Fruit fly (Drosophila melanogaster) whole organism, embryonic: ENCODE measurements around the gene Jarid2.
A peak's percentile ranks its signal among the peaks of the same experiment; 100 is the strongest.

Source experiments
- Aef1 ChIP-seq: fragments of 200-800 bp; sonication (Bioruptor generic); IDR thresholded peaks from 3 replicates; pipeline ENCODE4 v1.3.6; 2022; ENCODE audit warnings: missing biosample characterization, missing genetic modification characterization
- C15 ChIP-seq: fragments of 200-800 bp; sonication (Bioruptor generic); IDR thresholded peaks from 3 replicates; pipeline ENCODE4 v1.3.6; 2022; ENCODE audit warnings: missing biosample characterization, missing genetic modification characterization
- CG13296 ChIP-seq: fragments of 200-800 bp; sonication (Bioruptor generic); optimal IDR thresholded peaks from 3 replicates; lab custom pipeline; 2018; ENCODE audit warnings: missing biosample characterization, mild to moderate bottlenecking, missing genetic modification characterization
- CG14014 ChIP-seq: fragments of 200-800 bp; sonication (Bioruptor generic); IDR thresholded peaks from 2 replicates; pipeline ENCODE4 v1.3.6; 2022; ENCODE audit warnings: missing biosample characterization, missing genetic modification characterization
- CG14710 ChIP-seq: fragments of 200-800 bp; sonication (Bioruptor generic); optimal IDR thresholded peaks from 3 replicates; lab custom pipeline; 2019; ENCODE audit warnings: missing biosample characterization, mild to moderate bottlenecking, missing genetic modification characterization, moderate library complexity
- CG14860 ChIP-seq: fragments of 200-800 bp; sonication (Bioruptor generic); IDR thresholded peaks from 3 replicates; pipeline ENCODE4 v1.3.6; 2022; ENCODE audit warnings: missing biosample characterization, missing genetic modification characterization; ENCODE audit not compliant: partially characterized antibody
- CG14965 ChIP-seq: fragments of 200-800 bp; sonication (Bioruptor generic); optimal IDR thresholded peaks from 2 replicates; lab custom pipeline; 2016; ENCODE audit warnings: missing biosample characterization, missing genetic modification characterization, borderline replicate concordance
- CG15601 ChIP-seq: fragments of 200-800 bp; sonication (Bioruptor generic); optimal IDR thresholded peaks from 3 replicates; lab custom pipeline; 2019; ENCODE audit warnings: missing biosample characterization, mild to moderate bottlenecking, missing genetic modification characterization, moderate library complexity
- CG17912 ChIP-seq: fragments of 200-800 bp; sonication (Bioruptor generic); optimal IDR thresholded peaks from 2 replicates; lab custom pipeline; 2018; ENCODE audit warnings: missing biosample characterization, mild to moderate bottlenecking, missing genetic modification characterization
- CG2116 ChIP-seq: fragments of 200-800 bp; sonication (Bioruptor generic); optimal IDR thresholded peaks from 3 replicates; lab custom pipeline; 2018; ENCODE audit warnings: missing biosample characterization, mild to moderate bottlenecking, missing genetic modification characterization
- CG7271 ChIP-seq: fragments of 200-800 bp; sonication (Bioruptor generic); optimal IDR thresholded peaks from 2 replicates; lab custom pipeline; 2018; ENCODE audit warnings: missing biosample characterization, mild to moderate bottlenecking, missing genetic modification characterization, moderate library complexity
- CG7372 ChIP-seq: fragments of 200-800 bp; sonication (Bioruptor generic); IDR thresholded peaks from 2 replicates; pipeline ENCODE4 v1.3.6; 2022; ENCODE audit warnings: missing biosample characterization, missing genetic modification characterization
- CG7928 ChIP-seq: fragments of 200-800 bp; sonication (Bioruptor generic); optimal IDR thresholded peaks from 2 replicates; lab custom pipeline; 2017; ENCODE audit warnings: missing biosample characterization, mild to moderate bottlenecking, missing genetic modification characterization
- CG8281 ChIP-seq: fragments of 200-800 bp; sonication (Bioruptor generic); optimal IDR thresholded peaks from 2 replicates; lab custom pipeline; 2018; ENCODE audit warnings: missing biosample characterization, mild to moderate bottlenecking, missing genetic modification characterization, moderate library complexity
- CG8478 ChIP-seq: fragments of >200 bp; optimal IDR thresholded peaks from 2 replicates; lab custom pipeline; 2018
- E2f2 ChIP-seq: fragments of 200-800 bp; sonication (Bioruptor generic); IDR thresholded peaks from 2 replicates; pipeline ENCODE4 v1.3.6; 2022; ENCODE audit warnings: missing biosample characterization, missing genetic modification characterization
- Ets97D ChIP-seq: fragments of 200-800 bp; sonication (Bioruptor generic); optimal IDR thresholded peaks from 3 replicates; lab custom pipeline; 2016; ENCODE audit warnings: missing biosample characterization, missing genetic modification characterization
- HLH54F ChIP-seq: fragments of 200-800 bp; sonication (Bioruptor generic); optimal IDR thresholded peaks from 3 replicates; lab custom pipeline; 2016; ENCODE audit warnings: missing biosample characterization, missing genetic modification characterization
- HmgZ ChIP-seq: fragments of 200-800 bp; sonication (Bioruptor generic); optimal IDR thresholded peaks from 2 replicates; lab custom pipeline; 2018; ENCODE audit warnings: missing biosample characterization, mild to moderate bottlenecking, missing genetic modification characterization
- Hmx ChIP-seq: fragments of 200-800 bp; sonication (Bioruptor generic); optimal IDR thresholded peaks from 2 replicates; lab custom pipeline; 2016; ENCODE audit warnings: missing biosample characterization, missing genetic modification characterization
- Hr51 ChIP-seq, 2 experiments: fragments of 200-800 bp; sonication (Bioruptor generic); optimal IDR thresholded peaks; 2 replicates in 1 of 2; 3 replicates in 1 of 2; lab custom pipeline; 2016 to 2018; ENCODE audit warnings: missing biosample characterization in 2 of 2, missing genetic modification characterization in 2 of 2, mild to moderate bottlenecking in 1 of 2, moderate library complexity in 1 of 2
- MBD-R2 ChIP-seq: fragments of 200-800 bp; sonication (Bioruptor generic); IDR thresholded peaks from 2 replicates; pipeline ENCODE4 v1.3.6; 2022; ENCODE audit warnings: missing biosample characterization, missing genetic modification characterization
- NC2β ChIP-seq: fragments of 200-800 bp; sonication (Bioruptor generic); optimal IDR thresholded peaks from 2 replicates; lab custom pipeline; 2016; ENCODE audit warnings: missing biosample characterization, missing genetic modification characterization
- NFAT ChIP-seq: fragments of 200-800 bp; sonication (Bioruptor generic); IDR thresholded peaks from 2 replicates; pipeline ENCODE4 v1.3.6; 2022; ENCODE audit warnings: missing biosample characterization, missing genetic modification characterization
- Opbp ChIP-seq: fragments of 200-800 bp; sonication (Bioruptor generic); IDR thresholded peaks from 3 replicates; pipeline ENCODE4 v1.3.6; 2022; ENCODE audit warnings: missing biosample characterization, missing genetic modification characterization; ENCODE audit not compliant: partially characterized antibody
- Pdp1 ChIP-seq, 2 experiments: fragments of 200-800 bp; sonication (Bioruptor generic); optimal IDR thresholded peaks; 3 replicates each; lab custom pipeline; 2016; ENCODE audit warnings: missing biosample characterization in 2 of 2, missing genetic modification characterization in 2 of 2, mild to moderate bottlenecking in 1 of 2, moderate library complexity in 1 of 2
- Rx ChIP-seq: fragments of 200-800 bp; sonication (Bioruptor generic); IDR thresholded peaks from 2 replicates; pipeline ENCODE4 v1.3.6; 2022; ENCODE audit warnings: missing biosample characterization, missing genetic modification characterization
- Sox102F ChIP-seq: fragments of 200-800 bp; sonication (Bioruptor generic); optimal IDR thresholded peaks from 2 replicates; lab custom pipeline; 2018; ENCODE audit warnings: missing biosample characterization, mild to moderate bottlenecking, missing genetic modification characterization, moderate library complexity
- Sry-β ChIP-seq: fragments of 200-800 bp; sonication (Bioruptor generic); optimal IDR thresholded peaks from 2 replicates; lab custom pipeline; 2018; ENCODE audit warnings: missing biosample characterization, mild to moderate bottlenecking, missing genetic modification characterization, moderate library complexity
- Sry-δ ChIP-seq: fragments of 200-800 bp; sonication (Bioruptor generic); optimal IDR thresholded peaks from 2 replicates; lab custom pipeline; 2016; ENCODE audit warnings: missing biosample characterization, missing genetic modification characterization
- Usf ChIP-seq: fragments of 200-800 bp; sonication (Bioruptor generic); optimal IDR thresholded peaks from 2 replicates; lab custom pipeline; 2017; ENCODE audit warnings: missing genotype, missing biosample characterization, missing genetic modification characterization
- az2 ChIP-seq: fragments of 200-800 bp; sonication (Bioruptor generic); optimal IDR thresholded peaks from 3 replicates; lab custom pipeline; 2016; ENCODE audit warnings: missing biosample characterization, missing genetic modification characterization
- bab2 ChIP-seq: fragments of 200-800 bp; sonication (Bioruptor generic); optimal IDR thresholded peaks from 2 replicates; lab custom pipeline; 2016; ENCODE audit warnings: missing biosample characterization, missing genetic modification characterization
- emc ChIP-seq: fragments of 200-800 bp; sonication (Bioruptor generic); optimal IDR thresholded peaks from 2 replicates; lab custom pipeline; 2016; ENCODE audit warnings: missing biosample characterization, missing genetic modification characterization
- esg ChIP-seq: fragments of 200-800 bp; sonication (Bioruptor generic); conservative IDR thresholded peaks from 2 replicates; pipeline ENCODE4 v1.3.6; 2022; ENCODE audit warnings: missing biosample characterization, missing genetic modification characterization
- ftz-f1 ChIP-seq: fragments of 200-800 bp; sonication (Bioruptor generic); optimal IDR thresholded peaks from 2 replicates; lab custom pipeline; 2016; ENCODE audit warnings: missing biosample characterization, missing genetic modification characterization
- gcm2 ChIP-seq: fragments of 200-800 bp; sonication (Bioruptor generic); optimal IDR thresholded peaks from 2 replicates; lab custom pipeline; 2016; ENCODE audit warnings: missing biosample characterization, missing genetic modification characterization
- gem ChIP-seq: fragments of 200-800 bp; sonication (Bioruptor generic); optimal IDR thresholded peaks from 2 replicates; lab custom pipeline; 2019; ENCODE audit warnings: missing biosample characterization, mild to moderate bottlenecking, missing genetic modification characterization, moderate library complexity
- grau ChIP-seq: fragments of 200-800 bp; optimal IDR thresholded peaks from 3 replicates; lab custom pipeline; 2019; ENCODE audit warnings: missing biosample characterization, mild to moderate bottlenecking, missing genetic modification characterization, moderate library complexity
- inv ChIP-seq: fragments of 200-800 bp; sonication (Bioruptor generic); IDR thresholded peaks from 2 replicates; pipeline ENCODE4 v1.3.6; 2022; ENCODE audit warnings: missing biosample characterization, missing genetic modification characterization; ENCODE audit not compliant: partially characterized antibody
- jigr1 ChIP-seq: fragments of 200-800 bp; sonication (Bioruptor generic); IDR thresholded peaks from 3 replicates; pipeline ENCODE4 v1.3.6; 2022; ENCODE audit warnings: missing biosample characterization, missing genetic modification characterization
- mirr ChIP-seq: fragments of 200-800 bp; sonication (Bioruptor generic); optimal IDR thresholded peaks from 3 replicates; lab custom pipeline; 2018; ENCODE audit warnings: missing biosample characterization, mild to moderate bottlenecking, missing genetic modification characterization
- mld ChIP-seq: fragments of 200-800 bp; sonication (Bioruptor generic); IDR thresholded peaks from 3 replicates; pipeline ENCODE4 v1.3.6; 2022; ENCODE audit warnings: missing biosample characterization, missing genetic modification characterization; ENCODE audit not compliant: partially characterized antibody
- pho ChIP-seq: fragments of 200-800 bp; sonication (Bioruptor generic); optimal IDR thresholded peaks from 2 replicates; lab custom pipeline; 2016; ENCODE audit warnings: missing biosample characterization, missing genetic modification characterization
- sisA ChIP-seq: fragments of 200-800 bp; sonication (Bioruptor generic); IDR thresholded peaks from 2 replicates; pipeline ENCODE4 v1.3.6; 2022; ENCODE audit warnings: missing biosample characterization, missing genetic modification characterization
- stc ChIP-seq: fragments of 200-800 bp; sonication (Bioruptor generic); IDR thresholded peaks from 2 replicates; pipeline ENCODE4 v1.3.6; 2022; ENCODE audit warnings: missing biosample characterization, missing genetic modification characterization
- wek ChIP-seq: fragments of 200-800 bp; sonication (Bioruptor generic); optimal IDR thresholded peaks from 3 replicates; lab custom pipeline; 2018; ENCODE audit warnings: missing biosample characterization, mild to moderate bottlenecking, missing genetic modification characterization, moderate library complexity
- zf30C ChIP-seq: fragments of 200-800 bp; sonication (Bioruptor generic); optimal IDR thresholded peaks from 3 replicates; lab custom pipeline; 2018; ENCODE audit warnings: missing biosample characterization, mild to moderate bottlenecking, missing genetic modification characterization
- zfh2 ChIP-seq: fragments of 200-800 bp; sonication (Bioruptor generic); optimal IDR thresholded peaks from 2 replicates; lab custom pipeline; 2016; ENCODE audit warnings: missing biosample characterization, missing genetic modification characterization

Gene Jarid2

DNA sequence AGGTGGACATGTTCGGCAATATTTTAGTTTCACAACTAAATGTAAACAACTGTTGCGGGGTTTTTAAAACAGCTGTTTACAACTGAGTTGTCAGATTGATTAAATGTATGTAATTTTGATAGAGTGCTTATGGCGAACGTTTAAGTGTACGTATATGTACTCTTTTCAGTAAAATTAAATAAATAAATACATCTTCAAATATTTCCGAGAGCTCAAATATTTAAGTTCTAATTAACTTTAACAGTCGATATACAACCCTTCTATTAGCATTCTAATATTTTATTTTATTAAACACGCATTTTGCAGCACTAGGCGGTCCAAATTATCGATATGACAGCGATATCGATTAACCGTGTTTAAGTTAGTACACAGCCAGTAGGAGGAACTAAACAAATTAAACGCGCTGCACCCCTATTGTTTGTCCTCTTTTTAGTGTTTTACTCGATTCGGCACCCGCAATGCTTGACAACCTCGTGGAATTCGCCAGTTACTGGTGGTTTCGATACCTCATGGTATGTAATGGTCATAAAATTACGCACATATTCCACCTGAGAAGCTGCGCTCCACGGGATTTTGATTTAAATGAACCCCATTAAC is 25.2 kb upstream of the Jarid2 start, which contains the start of the genes CG3448 and ghi (continued):
- TF ChIP-seq CG2116 (GFP tag; lab: Kevin White, UChicago): peak; percentile 94
- no peak for TF ChIP-seq Usf
- peak; percentile 22; the same call in 1 of the 2 replicates for TF ChIP-seq Rx (GFP tag; lab: Robert Waterston, UW)
- peak; percentile 48; the same call in 1 of the 2 replicates for TF ChIP-seq inv (GFP tag; lab: Robert Waterston, UW)
- TF ChIP-seq Sry-δ (GFP tag; lab: Kevin White, UChicago): peak; percentile 63
- peak; percentile 75; the same call in 2 of the 3 replicates for TF ChIP-seq Opbp (GFP tag; lab: Robert Waterston, UW)
- peak; percentile 59; the same call in 1 of the 2 replicates for TF ChIP-seq NFAT (GFP tag; lab: Robert Waterston, UW)
- TF ChIP-seq emc (GFP tag; lab: Kevin White, UChicago): no peak
- peak; percentile 67 for TF ChIP-seq zfh2
- no peak for TF ChIP-seq C15 (GFP tag; lab: Robert Waterston, UW)
- TF ChIP-seq NC2β: no peak
- TF ChIP-seq CG14860 (GFP tag; lab: Robert Waterston, UW): peak; percentile 45; the same call in 1 of the 3 replicates
- TF ChIP-seq mirr (GFP tag; lab: Kevin White, UChicago): peak; percentile 59
- TF ChIP-seq Ets97D (GFP tag; lab: Kevin White, UChicago): peak; percentile 63
- no peak for TF ChIP-seq HLH54F (GFP tag; lab: Kevin White, UChicago)
- TF ChIP-seq mld (GFP tag; lab: Robert Waterston, UW): no peak
- no peak for TF ChIP-seq CG14965 (GFP tag; lab: Kevin White, UChicago)
- TF ChIP-seq CG8478 (lab: Kevin White, UChicago): no peak
- TF ChIP-seq stc (GFP tag; lab: Robert Waterston, UW): peak; percentile 58
- TF ChIP-seq esg (GFP tag; lab: Robert Waterston, UW): no peak
- no peak for TF ChIP-seq CG7928 (GFP tag; lab: Kevin White, UChicago)
- no peak for TF ChIP-seq jigr1
- TF ChIP-seq wek (GFP tag; lab: Kevin White, UChicago): peak; percentile 6
- TF ChIP-seq bab2: peak; percentile 8
- peak in 1 of 2 experiments; percentile 47 for TF ChIP-seq Hr51 (GFP tag; optimal IDR thresholded peaks at IDR 0.05; lab: Kevin White, UChicago)
- peak; percentile 67 for TF ChIP-seq E2f2 (GFP tag; lab: Robert Waterston, UW)
- TF ChIP-seq Sox102F (GFP tag; lab: Kevin White, UChicago): peak; percentile 52
- peak; percentile 6 for TF ChIP-seq CG17912 (GFP tag; lab: Kevin White, UChicago)
- peak; percentile 51 to 67 for TF ChIP-seq Pdp1 (GFP tag; optimal IDR thresholded peaks at IDR 0.05; lab: Kevin White, UChicago)
- peak; percentile 58 for TF ChIP-seq sisA (GFP tag; lab: Robert Waterston, UW)
- TF ChIP-seq pho (GFP tag; lab: Kevin White, UChicago): peak; percentile 28
- TF ChIP-seq az2 (GFP tag; lab: Kevin White, UChicago): peak; percentile 3
- TF ChIP-seq grau (tag; lab: Kevin White, UChicago): peak; percentile 53
- TF ChIP-seq CG7271 (tag; lab: Kevin White, UChicago): peak; percentile 36
- TF ChIP-seq ftz-f1 (GFP tag; lab: Kevin White, UChicago): no peak
- TF ChIP-seq HmgZ: peak; percentile 74
- no peak for TF ChIP-seq Hmx (GFP tag; lab: Kevin White, UChicago)
- no peak for TF ChIP-seq Sry-β (GFP tag; lab: Kevin White, UChicago)
- TF ChIP-seq CG8281 (tag; lab: Kevin White, UChicago): peak; percentile 26
- TF ChIP-seq CG14014: no peak
- peak; percentile 69; the same call in 1 of the 2 replicates for TF ChIP-seq MBD-R2 (GFP tag; lab: Robert Waterston, UW)
- peak; percentile 76 for TF ChIP-seq CG13296
- peak; percentile 68 for TF ChIP-seq CG7372 (GFP tag; lab: Robert Waterston, UW)
- TF ChIP-seq CG15601 (tag; lab: Kevin White, UChicago): peak; percentile 45
- no peak for TF ChIP-seq zf30C (GFP tag; lab: Kevin White, UChicago)
- no peak for TF ChIP-seq gcm2 (GFP tag; lab: Kevin White, UChicago)
- TF ChIP-seq CG14710 (tag; lab: Kevin White, UChicago): peak; percentile 86
- peak; percentile 58 for TF ChIP-seq Aef1 (GFP tag; lab: Robert Waterston, UW)
- peak; percentile 71 for TF ChIP-seq gem
